Worm (Caenorhabditis elegans) whole organism, young adult: ENCODE measurements around the gene sgcb-1.

Source experiments
- B0019.2 ChIP-seq: fragments of 200-800 bp; sonication (Bioruptor generic); conservative IDR thresholded peaks from 2 replicates; pipeline ENCODE4 v1.3.6; 2022; ENCODE audit warnings: missing genetic modification reagents, missing genetic modification characterization, missing compliant biosample characterization
- C06A6.2 ChIP-seq: fragments of 200-800 bp; sonication (Bioruptor generic); conservative IDR thresholded peaks from 2 replicates; pipeline ENCODE4 v1.3.6; 2022; ENCODE audit warnings: missing genetic modification characterization, missing compliant biosample characterization
- F33H1.4 ChIP-seq: fragments of 200-800 bp; sonication (Bioruptor generic); IDR thresholded peaks from 2 replicates; pipeline ENCODE4 v1.3.6; 2022; ENCODE audit warnings: missing genetic modification reagents, missing genetic modification characterization, missing compliant biosample characterization
- ama-1 ChIP-seq, 3 experiments: fragments of 150-350 bp in 1 of 3; sonication (generic microtip) in 2 of 3; optimal IDR thresholded peaks; 2 replicates each; lab custom pipeline; 2014 to 2018; ENCODE audit warnings: missing biosample characterization in 2 of 3, missing genetic modification characterization in 2 of 3, missing genetic modification reagents in 2 of 3
- cebp-1 ChIP-seq, 2 experiments: fragments of 200-800 bp in 1 of 2; sonication (Bioruptor generic) in 1 of 2; sonication (generic microtip) in 1 of 2; IDR thresholded peaks in 1 of 2; optimal IDR thresholded peaks in 1 of 2; 2 replicates each; pipeline versions ENCODE4 v1.3.6 to Lab custom; 2017 to 2022; ENCODE audit warnings: missing compliant biosample characterization in 2 of 2, missing genetic modification characterization in 2 of 2, mild to moderate bottlenecking in 1 of 2, missing genetic modification reagents in 1 of 2, moderate library complexity in 1 of 2
- madf-10 ChIP-seq: sonication (generic microtip); optimal IDR thresholded peaks from 2 replicates; lab custom pipeline; 2016; ENCODE audit warnings: mild to moderate bottlenecking, missing genetic modification characterization, missing compliant biosample characterization
- madf-3 ChIP-seq: fragments of 200-800 bp; sonication (Bioruptor generic); IDR thresholded peaks from 2 replicates; pipeline ENCODE4 v1.3.6; 2022; ENCODE audit warnings: missing genetic modification reagents, missing genetic modification characterization, missing compliant biosample characterization
- nhr-27 ChIP-seq: fragments of 200-800 bp; sonication (Bioruptor generic); optimal IDR thresholded peaks from 2 replicates; lab custom pipeline; 2018; ENCODE audit warnings: mild to moderate bottlenecking, missing genetic modification characterization, moderate library complexity, missing compliant biosample characterization
- snpc-1.3 ChIP-seq: sonication (generic microtip); optimal IDR thresholded peaks from 2 replicates; lab custom pipeline; 2017; ENCODE audit warnings: missing genetic modification characterization, mild to moderate bottlenecking, missing compliant biosample characterization, antibody characterized with exemption, moderate library complexity, missing genotype, missing genetic modification reagents; ENCODE audit not compliant: insufficient read depth
- snpc-3.4 ChIP-seq: sonication (generic microtip); optimal IDR thresholded peaks from 2 replicates; lab custom pipeline; 2017; ENCODE audit warnings: missing genetic modification characterization, mild to moderate bottlenecking, missing compliant biosample characterization, antibody characterized with exemption, moderate library complexity, missing genotype, missing genetic modification reagents
- tbp1 ChIP-seq: fragments of 200-800 bp; sonication (Bioruptor generic); optimal IDR thresholded peaks from 2 replicates; lab custom pipeline; 2018; ENCODE audit warnings: mild to moderate bottlenecking, missing genetic modification characterization, missing compliant biosample characterization
- unc-62 ChIP-seq: fragments of 150-350 bp; optimal IDR thresholded peaks from 2 replicates; lab custom pipeline; 2014; ENCODE audit warnings: missing biosample characterization, missing genetic modification reagents, missing genetic modification characterization

DNA sequence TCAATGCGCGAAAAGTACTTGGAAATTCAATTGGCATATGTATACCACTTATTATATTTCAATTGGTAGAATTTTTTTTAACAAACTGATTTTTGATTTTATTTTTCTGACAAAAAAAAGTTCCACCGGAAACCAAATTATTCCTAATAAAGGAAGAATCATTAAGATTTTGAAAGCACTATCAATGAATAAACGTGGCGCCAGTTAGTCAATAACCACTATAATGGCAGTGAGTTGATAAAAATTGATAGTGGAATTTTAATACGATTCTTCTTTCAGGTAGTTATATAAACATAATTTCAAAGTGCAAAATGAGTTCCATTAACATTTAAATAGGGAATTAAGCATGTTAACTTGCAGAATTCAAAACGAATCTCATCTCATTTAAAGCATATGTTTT, 20.5 kb upstream of the sgcb-1 start, which contains the start of gene col-69:
- TF ChIP-seq madf-3 (no peak), tbp1 (no peak), snpc-3.4 (tag; lab: Kevin White, UChicago) (no peak), cebp-1 (GFP tag; IDR thresholded peaks at IDR 0.05; lab: Robert Waterston, UW) (no peak), cebp-1 (tag; optimal IDR thresholded peaks at IDR 0.05; lab: Kevin White, UChicago) (no peak), madf-10 (tag; lab: Kevin White, UChicago) (no peak), B0019.2 (no peak), snpc-1.3 (tag; lab: Kevin White, UChicago) (no peak), F33H1.4 (GFP tag; lab: Robert Waterston, UW) (no peak), ama-1 (optimal IDR thresholded peaks at IDR 0.05; lab: Kevin White, UChicago) (no peak), ama-1 (GFP tag; optimal IDR thresholded peaks at IDR 0.05; lab: Kevin White, UChicago) (no peak), unc-62 (GFP tag; lab: Kevin White, UChicago) (no peak), nhr-27 (no peak), C06A6.2 (GFP tag; lab: Robert Waterston, UW) (no peak)
